Fruit fly (Drosophila melanogaster): ENCODE results near the gene CG1647.

Gene CG1647

DNA sequence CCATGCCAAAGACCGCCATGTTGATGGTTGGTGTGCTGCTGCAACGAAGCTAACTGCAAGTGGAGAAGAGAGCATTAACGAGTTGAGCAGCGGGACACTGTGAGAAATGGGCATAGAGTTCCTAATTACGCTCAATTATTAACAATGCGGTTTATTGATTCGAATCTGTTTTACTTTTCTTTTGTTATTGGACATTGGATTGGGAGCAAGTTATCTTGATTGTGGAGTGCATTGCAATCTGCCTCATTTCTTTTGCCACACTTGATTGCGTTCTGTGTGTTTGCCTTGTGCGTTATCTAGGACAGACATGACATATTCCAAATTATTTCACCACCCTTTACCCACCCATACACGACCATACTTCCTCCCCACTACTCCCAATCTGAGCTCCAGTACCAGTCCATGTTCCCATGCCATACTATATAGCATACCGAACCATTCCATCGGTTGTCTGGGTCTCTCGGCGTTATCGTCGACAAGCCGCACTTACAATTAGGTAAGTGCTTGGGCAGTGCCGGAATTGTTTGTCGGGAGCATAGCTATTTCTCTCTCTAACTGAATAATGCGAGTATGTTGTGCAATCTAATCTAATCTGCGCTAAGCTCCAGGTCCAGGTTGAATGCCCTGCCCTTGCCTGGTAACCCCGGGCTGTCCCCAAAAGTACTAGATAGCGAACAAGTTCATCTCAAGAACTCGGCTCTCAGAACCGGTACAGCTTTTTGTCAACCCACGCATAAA lies 37.4 kb downstream of the CG1647 start (continued):
- TF ChIP-seq Myb (GFP tag; optimal IDR thresholded peaks at IDR 0.05) (peak; percentile 1), CG7786 (GFP tag; optimal IDR thresholded peaks at IDR 0.05) (peak; percentile 28), tna (GFP tag; IDR thresholded peaks at IDR 0.05; ENCODE audit: partially characterized antibody) (no peak), ham (GFP tag; IDR thresholded peaks at IDR 0.05) (no peak), CG7987 (GFP tag; optimal IDR thresholded peaks at IDR 0.05) (no peak), onecut (GFP tag; IDR thresholded peaks at IDR 0.05) (0 out of 2 replicates have a peak, but pooled peaks have one; percentile 31), CG10274 (GFP tag; optimal IDR thresholded peaks at IDR 0.05) (no peak), Trl (optimal IDR thresholded peaks at IDR 0.05) (no peak), Trl (GFP tag; optimal IDR thresholded peaks at IDR 0.05) (peak; percentile 35), Bteb2 (GFP tag; optimal IDR thresholded peaks at IDR 0.05) (no peak), ftz-f1 (GFP tag; optimal IDR thresholded peaks at IDR 0.05) (no peak), Lim3 (GFP tag; IDR thresholded peaks at IDR 0.05) (no peak), Asciz (GFP tag; optimal IDR thresholded peaks at IDR 0.05) (no peak), zen2 (GFP tag; IDR thresholded peaks at IDR 0.05; ENCODE audit: partially characterized antibody) (no peak), Spps (tag; optimal IDR thresholded peaks at IDR 0.05) (no peak), sob (GFP tag; IDR thresholded peaks at IDR 0.05) (peak; percentile 47; the same call in 1 of the 2 replicates), mam (GFP tag; optimal IDR thresholded peaks at IDR 0.05) (peak; percentile 29), D19A (tag; optimal IDR thresholded peaks at IDR 0.05) (peak; percentile 33), Abd-B (GFP tag; optimal IDR thresholded peaks at IDR 0.05) (no peak), croc (GFP tag; conservative IDR thresholded peaks at IDR 0.05) (no peak), CG14965 (GFP tag; optimal IDR thresholded peaks at IDR 0.05; ENCODE audit: borderline replicate concordance) (no peak), pan (optimal IDR thresholded peaks at IDR 0.05) (no peak), pan (GFP tag; optimal IDR thresholded peaks at IDR 0.05 in 1 of 2, IDR thresholded peaks at IDR 0.05 in 1 of 2) (peak in 1 of 2 experiments; percentile 47), HHEX (GFP tag; optimal IDR thresholded peaks at IDR 0.05) (peak; percentile 11), nerfin-2 (GFP tag; IDR thresholded peaks at IDR 0.05; ENCODE audit: partially characterized antibody) (no peak), CG10565 (GFP tag; optimal IDR thresholded peaks at IDR 0.05) (no peak), gsb (GFP tag; IDR thresholded peaks at IDR 0.05) (no peak), Drgx (GFP tag; IDR thresholded peaks at IDR 0.05) (peak; percentile 56), amos (GFP tag; IDR thresholded peaks at IDR 0.05; ENCODE audit: partially characterized antibody) (no peak), CG4328 (GFP tag; optimal IDR thresholded peaks at IDR 0.05) (no peak), CG2129 (GFP tag; IDR thresholded peaks at IDR 0.05; ENCODE audit: partially characterized antibody) (no peak), Fer2 (tag; optimal IDR thresholded peaks at IDR 0.05) (no peak), pzg (GFP tag; optimal IDR thresholded peaks at IDR 0.05) (no peak), org-1 (GFP tag; optimal IDR thresholded peaks at IDR 0.05) (peak; percentile 51), crp (GFP tag; optimal IDR thresholded peaks at IDR 0.05) (no peak), sim (GFP tag; IDR thresholded peaks at IDR 0.05) (0 out of 2 replicates have a peak, but pooled peaks have one; percentile 32), CG6791 (GFP tag; IDR thresholded peaks at IDR 0.05; ENCODE audit: partially characterized antibody) (no peak), dmrt99B (tag; optimal IDR thresholded peaks at IDR 0.05) (peak; percentile 68), CG9797 (GFP tag; optimal IDR thresholded peaks at IDR 0.05) (no peak), Dp (GFP tag; optimal IDR thresholded peaks at IDR 0.05) (no peak), scrt (GFP tag; optimal IDR thresholded peaks at IDR 0.05) (no peak), peb (GFP tag; IDR thresholded peaks at IDR 0.05) (peak; percentile 23), CkIIα-i1 (GFP tag; IDR thresholded peaks at IDR 0.05) (no peak), CG15514 (GFP tag; optimal IDR thresholded peaks at IDR 0.05) (no peak), CG13287 (GFP tag; IDR thresholded peaks at IDR 0.05; ENCODE audit: partially characterized antibody) (no peak), CG11723 (GFP tag; optimal IDR thresholded peaks at IDR 0.05) (peak; percentile 3), ash1 (GFP tag; optimal IDR thresholded peaks at IDR 0.05) (no peak), CG17568 (GFP tag; optimal IDR thresholded peaks at IDR 0.05) (no peak), CG8359 (GFP tag; optimal IDR thresholded peaks at IDR 0.05; ENCODE audit: borderline replicate concordance) (no peak)
